Fruit fly (Drosophila melanogaster): ENCODE results near the gene 5PtaseI.

Gene 5PtaseI

DNA sequence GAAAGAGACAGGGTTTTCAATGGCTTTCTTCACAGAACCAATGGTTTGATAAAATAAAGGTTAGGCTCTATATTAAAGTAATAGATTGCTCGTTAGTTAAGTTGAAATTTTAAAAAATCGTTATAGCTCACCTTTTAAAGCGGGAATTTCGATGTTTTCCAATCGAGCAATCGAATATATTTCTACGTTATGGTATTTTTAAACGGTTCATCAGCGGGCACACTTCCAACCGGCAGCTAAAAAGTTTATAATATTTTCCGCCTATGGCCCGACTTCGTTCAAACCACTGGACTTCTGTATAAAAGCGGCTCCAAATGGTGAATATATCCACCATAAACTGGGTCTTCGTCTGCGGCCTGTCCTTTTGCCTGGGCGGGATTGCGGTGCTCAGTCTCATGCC lies 21.9 kb downstream of the 5PtaseI start, which contains the start of gene beta4GalT7 (continued):
- peak; percentile 48 for TF ChIP-seq CG15514 (GFP tag; optimal IDR thresholded peaks at IDR 0.05)
- TF ChIP-seq gcm2 (GFP tag; optimal IDR thresholded peaks at IDR 0.05) = no peak
- no peak for TF ChIP-seq tna (GFP tag; IDR thresholded peaks at IDR 0.05; ENCODE audit: partially characterized antibody)
- peak; percentile 11 for TF ChIP-seq YL-1 (GFP tag; optimal IDR thresholded peaks at IDR 0.05)
- no peak for TF ChIP-seq CG10543 (GFP tag; optimal IDR thresholded peaks at IDR 0.05)
- TF ChIP-seq shn (GFP tag; optimal IDR thresholded peaks at IDR 0.05) = no peak
- TF ChIP-seq eve (GFP tag; optimal IDR thresholded peaks at IDR 0.05) = no peak
- no peak for TF ChIP-seq PHDP (tag; optimal IDR thresholded peaks at IDR 0.05)
- no peak for TF ChIP-seq CG31388 (GFP tag; optimal IDR thresholded peaks at IDR 0.05)
- TF ChIP-seq Sox102F (GFP tag; optimal IDR thresholded peaks at IDR 0.05) = no peak
- TF ChIP-seq CG13296 (GFP tag; optimal IDR thresholded peaks at IDR 0.05) = no peak
- peak; percentile 46; the same call in 1 of the 2 replicates for TF ChIP-seq CG13287 (GFP tag; IDR thresholded peaks at IDR 0.05; ENCODE audit: partially characterized antibody)
- peak; percentile 40; the same call in 1 of the 3 replicates for TF ChIP-seq CG34422 (GFP tag; IDR thresholded peaks at IDR 0.05)
- no peak for TF ChIP-seq CG4282 (GFP tag; optimal IDR thresholded peaks at IDR 0.05)
- TF ChIP-seq wek (GFP tag; optimal IDR thresholded peaks at IDR 0.05) = no peak
- peak; percentile 57 for TF ChIP-seq pzg (GFP tag; optimal IDR thresholded peaks at IDR 0.05)
- TF ChIP-seq h (optimal IDR thresholded peaks at IDR 0.05) = no peak
- no peak for TF ChIP-seq CG33557 (GFP tag; optimal IDR thresholded peaks at IDR 0.05)
- no peak for TF ChIP-seq jumu (GFP tag; optimal IDR thresholded peaks at IDR 0.05)
- TF ChIP-seq pfk (GFP tag; optimal IDR thresholded peaks at IDR 0.05) = no peak
- peak; percentile 22; the same call in 1 of the 2 replicates for TF ChIP-seq amos (GFP tag; IDR thresholded peaks at IDR 0.05; ENCODE audit: partially characterized antibody)
- no peak for TF ChIP-seq CG11456 (GFP tag; IDR thresholded peaks at IDR 0.05)
- TF ChIP-seq ci (GFP tag; IDR thresholded peaks at IDR 0.05) = no peak
- peak; percentile 87 for TF ChIP-seq E2f2 (GFP tag; IDR thresholded peaks at IDR 0.05)
- no peak for TF ChIP-seq bsh (GFP tag; optimal IDR thresholded peaks at IDR 0.05)
- peak; percentile 56 for TF ChIP-seq CG9797 (GFP tag; optimal IDR thresholded peaks at IDR 0.05)
- TF ChIP-seq Dp (GFP tag; optimal IDR thresholded peaks at IDR 0.05) = peak; percentile 84
- TF ChIP-seq sr (GFP tag; IDR thresholded peaks at IDR 0.05) = no peak

DNA sequence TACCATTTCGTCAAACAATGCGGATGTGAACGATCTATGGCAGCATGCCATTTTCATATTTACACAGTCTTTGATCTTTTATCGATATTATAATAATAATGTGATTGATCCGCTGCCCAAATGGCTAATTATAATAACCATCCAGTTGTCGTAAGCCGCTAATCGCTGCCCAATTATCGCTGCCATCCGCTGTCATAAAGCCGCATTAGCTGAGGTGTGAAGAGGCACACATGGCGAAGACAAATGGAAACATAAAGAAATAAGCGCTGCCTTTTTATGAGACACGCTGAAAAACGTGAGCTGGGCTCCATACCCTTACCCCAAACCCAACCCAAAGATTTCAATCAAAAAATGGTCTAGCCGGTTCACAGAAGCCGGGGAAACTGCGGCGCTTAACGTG lies 32.9 kb downstream of the 5PtaseI start:
- TF ChIP-seq br (optimal IDR thresholded peaks at IDR 0.05) (no peak), oc (tag; optimal IDR thresholded peaks at IDR 0.05) (peak; percentile 96), CG18476 (GFP tag; optimal IDR thresholded peaks at IDR 0.05) (no peak), CG15696 (tag; optimal IDR thresholded peaks at IDR 0.05) (no peak), CG2712 (tag; optimal IDR thresholded peaks at IDR 0.05) (no peak), CG9876 (GFP tag; optimal IDR thresholded peaks at IDR 0.05) (no peak), CG1529 (GFP tag; optimal IDR thresholded peaks at IDR 0.05) (no peak), grn (GFP tag; optimal IDR thresholded peaks at IDR 0.05) (peak; percentile 32), Hr39 (optimal IDR thresholded peaks at IDR 0.05) (no peak), Ets65A (GFP tag) (peak; percentile 11), CG6791 (GFP tag; IDR thresholded peaks at IDR 0.05; ENCODE audit: partially characterized antibody) (no peak), CG15269 (tag; optimal IDR thresholded peaks at IDR 0.05) (peak; percentile 51), chinmo (GFP tag; IDR thresholded peaks at IDR 0.05; ENCODE audit: partially characterized antibody) (0 out of 4 replicates have a peak, but pooled peaks have one; percentile 35), Awh (GFP tag; IDR thresholded peaks at IDR 0.05) (0 out of 2 replicates have a peak, but pooled peaks have one; percentile 25)
